Worm (Caenorhabditis elegans): ENCODE measurements around the gene ugt-1.

DNA sequence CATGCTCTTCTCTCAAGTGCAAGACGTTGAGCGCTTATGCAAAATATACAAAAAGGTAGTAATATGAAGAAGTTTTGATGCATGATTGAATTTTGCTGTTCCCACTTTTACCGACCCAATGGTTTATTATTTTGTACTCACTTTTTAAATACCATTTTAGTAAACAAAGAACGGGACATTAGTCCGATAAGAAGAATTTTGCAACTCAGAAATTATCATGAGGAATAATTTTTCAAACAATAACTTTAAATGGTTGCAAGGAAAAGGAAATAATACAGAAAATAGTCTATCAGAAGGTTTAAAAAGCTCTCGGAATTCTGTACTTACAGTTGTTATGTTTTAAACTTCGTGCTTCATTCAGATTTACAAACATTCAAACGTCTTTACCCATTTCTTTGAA is 19.1 kb downstream of the ugt-1 start, which contains the start of gene F15H10.9:
- TF ChIP-seq W03F9.2 (tag; optimal IDR thresholded peaks at IDR 0.05): no peak
- no peak for TF ChIP-seq dao-5 (tag; optimal IDR thresholded peaks at IDR 0.05)

Data from whole organism, L4/young adult.